Fruit fly (Drosophila melanogaster): ENCODE measurements around the gene AdamTS-B.
A peak's percentile ranks its signal among the peaks of the same experiment; 100 is the strongest.

Gene AdamTS-B

DNA sequence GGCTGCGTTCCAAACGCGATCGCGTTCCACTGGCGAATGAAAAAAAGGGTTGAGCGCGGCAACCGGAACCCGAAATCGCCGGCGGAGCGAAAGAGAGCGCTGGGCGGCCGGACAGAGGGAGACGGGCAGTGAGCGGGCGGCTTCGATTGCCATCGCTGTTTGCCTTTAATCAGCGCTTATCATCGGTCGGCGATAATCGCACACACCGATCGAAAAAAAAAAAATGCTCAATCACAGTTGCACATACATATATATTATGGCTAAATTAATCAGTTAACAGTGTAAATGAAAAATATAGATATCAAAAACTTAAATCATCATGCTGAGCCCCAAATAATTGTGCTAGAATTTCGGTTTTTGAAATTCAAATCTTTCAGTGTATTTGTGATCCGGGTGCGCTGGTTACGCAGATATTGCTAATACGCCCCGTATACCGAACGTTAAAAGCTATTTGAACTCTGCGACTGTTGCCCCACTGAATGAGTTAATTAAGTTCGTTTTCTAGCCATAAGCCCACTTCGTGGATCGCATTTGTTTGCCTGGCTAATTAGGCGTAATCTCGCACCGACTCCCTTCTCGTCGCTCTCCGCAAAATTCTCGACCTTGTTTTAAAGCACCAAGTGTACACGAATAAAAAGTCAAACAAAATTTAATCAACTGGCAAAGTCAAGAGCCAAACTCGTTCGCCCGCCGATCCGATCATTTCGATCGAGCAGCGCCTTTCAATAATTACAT lies 19.6 kb downstream of the AdamTS-B start, which contains the start of gene CG33080 (continued):
- TF ChIP-seq Bgb (GFP tag; IDR thresholded peaks at IDR 0.05; ENCODE audit: partially characterized antibody) (no peak), CG6175 (GFP tag; IDR thresholded peaks at IDR 0.05) (no peak), Taf1 (GFP tag; IDR thresholded peaks at IDR 0.05) (no peak), Hmx (GFP tag; optimal IDR thresholded peaks at IDR 0.05) (no peak), croc (GFP tag; conservative IDR thresholded peaks at IDR 0.05) (no peak), Ets65A (GFP tag) (no peak), GATAe (GFP tag; conservative IDR thresholded peaks at IDR 0.05) (0 out of 2 replicates have a peak, but pooled peaks have one; percentile 19), Atf-2 (GFP tag; optimal IDR thresholded peaks at IDR 0.05) (no peak), Rfx (GFP tag; IDR thresholded peaks at IDR 0.05) (peak; percentile 64), row (GFP tag; IDR thresholded peaks at IDR 0.05) (peak; percentile 51; the same call in 2 of the 3 replicates), gcm2 (GFP tag; optimal IDR thresholded peaks at IDR 0.05) (no peak), Hr51 (GFP tag; optimal IDR thresholded peaks at IDR 0.05) (peak in 1 of 2 experiments; percentile 17), CG13287 (GFP tag; IDR thresholded peaks at IDR 0.05; ENCODE audit: partially characterized antibody) (no peak)

- TF ChIP-seq HmgZ (tag; optimal IDR thresholded peaks at IDR 0.05) (peak; percentile 46), CG17359 (tag; optimal IDR thresholded peaks at IDR 0.05) (peak; percentile 64), CG4404 (GFP tag; IDR thresholded peaks at IDR 0.05) (no peak), CG7963 (GFP tag; IDR thresholded peaks at IDR 0.05; ENCODE audit: partially characterized antibody) (no peak), CG15514 (GFP tag; optimal IDR thresholded peaks at IDR 0.05) (peak; percentile 70), C15 (GFP tag; IDR thresholded peaks at IDR 0.05) (0 out of 3 replicates have a peak, but pooled peaks have one; percentile 17), Ssrp (tag; optimal IDR thresholded peaks at IDR 0.05) (no peak), CG3995 (GFP tag; optimal IDR thresholded peaks at IDR 0.05) (no peak), CG33213 (GFP tag; optimal IDR thresholded peaks at IDR 0.05) (no peak), Ptx1 (GFP tag; IDR thresholded peaks at IDR 0.05) (peak; percentile 67), CG14860 (GFP tag; IDR thresholded peaks at IDR 0.05; ENCODE audit: partially characterized antibody) (no peak), D19A (tag; optimal IDR thresholded peaks at IDR 0.05) (peak; percentile 31), CG17568 (GFP tag; optimal IDR thresholded peaks at IDR 0.05) (peak; percentile 52), CG8765 (GFP tag; IDR thresholded peaks at IDR 0.05) (no peak), Med (GFP tag) (peak; percentile 68), Sox102F (GFP tag; optimal IDR thresholded peaks at IDR 0.05) (peak; percentile 58), otp (GFP tag; IDR thresholded peaks at IDR 0.05) (peak; percentile 38; the same call in 1 of the 3 replicates), CG31365 (tag; optimal IDR thresholded peaks at IDR 0.05) (no peak), exex (tag; optimal IDR thresholded peaks at IDR 0.05) (peak; percentile 94), Bdp1 (GFP tag; optimal IDR thresholded peaks at IDR 0.05) (no peak), Lhr (GFP tag; optimal IDR thresholded peaks at IDR 0.05) (no peak), NfI (GFP tag; optimal IDR thresholded peaks at IDR 0.05) (peak; percentile 65), lmd (GFP tag; IDR thresholded peaks at IDR 0.05) (peak; percentile 71; the same call in 1 of the 2 replicates), CG1602 (GFP tag; optimal IDR thresholded peaks at IDR 0.05) (no peak), sens-2 (GFP tag; IDR thresholded peaks at IDR 0.05) (0 out of 2 replicates have a peak, but pooled peaks have one; percentile 22), CG12299 (tag; optimal IDR thresholded peaks at IDR 0.05) (peak; percentile 8), odd (GFP tag; optimal IDR thresholded peaks at IDR 0.05) (peak; percentile 11), Ravus (GFP tag; IDR thresholded peaks at IDR 0.05) (no peak; the same call in 1 of the 2 replicates), btn (GFP tag; optimal IDR thresholded peaks at IDR 0.05) (no peak), Lpt (GFP tag; optimal IDR thresholded peaks at IDR 0.05) (no peak), NFAT (GFP tag; IDR thresholded peaks at IDR 0.05) (peak; percentile 61; the same call in 1 of the 2 replicates), CoRest (tag; optimal IDR thresholded peaks at IDR 0.05) (peak; percentile 71), dpn (GFP tag; optimal IDR thresholded peaks at IDR 0.05) (peak in 1 of 2 experiments; percentile 49), CG6272 (GFP tag; IDR thresholded peaks at IDR 0.05) (no peak), Poxn (GFP tag; IDR thresholded peaks at IDR 0.05) (peak; percentile 51; the same call in 1 of the 2 replicates), row (GFP tag; IDR thresholded peaks at IDR 0.05) (peak; percentile 83)
Observed at dm6 chrX:5718476-5719012, 20.2 kb downstream of the AdamTS-B start.
